Fruit fly (Drosophila melanogaster): Measurements from ENCODE around the gene CG15601.

The CG15601 gene

dm6 chrX:15674337-15674736, 36.1 kb upstream of the CG15601 start (continued):
- TF ChIP-seq crol (GFP tag; IDR thresholded peaks at IDR 0.05) (no peak), CG7839 (tag; optimal IDR thresholded peaks at IDR 0.05) (no peak), CG33213 (GFP tag; optimal IDR thresholded peaks at IDR 0.05) (no peak), sens (GFP tag) (peak; percentile 17), CG7357 (GFP tag; IDR thresholded peaks at IDR 0.05) (no peak), zen (tag; optimal IDR thresholded peaks at IDR 0.05) (peak; percentile 49), Trl (optimal IDR thresholded peaks at IDR 0.05) (no peak), Trl (GFP tag; optimal IDR thresholded peaks at IDR 0.05) (no peak), eyg (GFP tag; optimal IDR thresholded peaks at IDR 0.05) (no peak), gfzf (GFP tag; optimal IDR thresholded peaks at IDR 0.05) (no peak), Ptx1 (GFP tag; IDR thresholded peaks at IDR 0.05) (no peak), NK7.1 (GFP tag; optimal IDR thresholded peaks at IDR 0.05) (no peak), row (GFP tag; IDR thresholded peaks at IDR 0.05) (0 out of 3 replicates have a peak, but pooled peaks have one; percentile 13), CG9609 (GFP tag; optimal IDR thresholded peaks at IDR 0.05) (no peak), Fer3 (tag; optimal IDR thresholded peaks at IDR 0.05) (no peak), pho (GFP tag; optimal IDR thresholded peaks at IDR 0.05) (no peak), CG8281 (tag; optimal IDR thresholded peaks at IDR 0.05) (no peak), CG31365 (tag; optimal IDR thresholded peaks at IDR 0.05) (no peak), CG9727 (GFP tag; optimal IDR thresholded peaks at IDR 0.05) (peak; percentile 8), ara (GFP tag; IDR thresholded peaks at IDR 0.05) (no peak), pzg (GFP tag; optimal IDR thresholded peaks at IDR 0.05) (no peak), tin (GFP tag; optimal IDR thresholded peaks at IDR 0.05) (no peak), CG10565 (GFP tag; optimal IDR thresholded peaks at IDR 0.05) (no peak), nerfin-1 (tag; optimal IDR thresholded peaks at IDR 0.05) (no peak), Optix (GFP tag; IDR thresholded peaks at IDR 0.05) (no peak), phol (tag; optimal IDR thresholded peaks at IDR 0.05) (no peak), Abd-B (GFP tag; optimal IDR thresholded peaks at IDR 0.05) (no peak), tx (GFP tag; optimal IDR thresholded peaks at IDR 0.05) (no peak), Nf-YC (tag; optimal IDR thresholded peaks at IDR 0.05) (no peak), D19B (GFP tag; optimal IDR thresholded peaks at IDR 0.05) (peak; percentile 16), prd (optimal IDR thresholded peaks at IDR 0.05) (no peak), prd (GFP tag; IDR thresholded peaks at IDR 0.05) (peak; percentile 48; the same call in 2 of the 3 replicates), ftz-f1 (GFP tag; optimal IDR thresholded peaks at IDR 0.05) (no peak), grau (tag; optimal IDR thresholded peaks at IDR 0.05) (no peak), CG6683 (GFP tag; optimal IDR thresholded peaks at IDR 0.05) (no peak), ewg (GFP tag; optimal IDR thresholded peaks at IDR 0.05) (no peak), tna (GFP tag; IDR thresholded peaks at IDR 0.05; ENCODE audit: partially characterized antibody) (no peak), CG10959 (GFP tag; IDR thresholded peaks at IDR 0.05) (no peak), CG17361 (GFP tag; IDR thresholded peaks at IDR 0.05) (no peak), CG32772 (GFP tag; IDR thresholded peaks at IDR 0.05) (no peak), CG10979 (tag; optimal IDR thresholded peaks at IDR 0.05) (peak; percentile 10), CG11695 (GFP tag; IDR thresholded peaks at IDR 0.05) (no peak), hb (GFP tag; IDR thresholded peaks at IDR 0.05; ENCODE audit: partially characterized antibody) (no peak), CG13624 (GFP tag; optimal IDR thresholded peaks at IDR 0.05) (no peak), Ravus (GFP tag; IDR thresholded peaks at IDR 0.05) (no peak), pan (optimal IDR thresholded peaks at IDR 0.05) (peak in 1 of 2 experiments; percentile 14), pan (GFP tag; optimal IDR thresholded peaks at IDR 0.05 in 1 of 2, IDR thresholded peaks at IDR 0.05 in 1 of 2) (peak in 1 of 2 experiments; percentile 46)

Data from whole organism, embryonic.